Fruit fly (Drosophila melanogaster) whole organism, embryonic: ENCODE data around the gene Pgant35A.

Source experiments
- Blimp-1 ChIP-seq: fragments of 200-800 bp; sonication (Bioruptor generic); optimal IDR thresholded peaks from 3 replicates; lab custom pipeline; 2018; ENCODE audit warnings: missing biosample characterization, missing genetic modification characterization, mild to moderate bottlenecking, moderate library complexity, missing genetic modification reagents
- C15 ChIP-seq: fragments of 200-800 bp; sonication (Bioruptor generic); IDR thresholded peaks from 3 replicates; pipeline ENCODE4 v1.3.6; 2022; ENCODE audit warnings: missing biosample characterization, missing genetic modification characterization
- CG10462 ChIP-seq: fragments of 200-800 bp; sonication (Bioruptor generic); optimal IDR thresholded peaks from 2 replicates; lab custom pipeline; 2016; ENCODE audit warnings: missing biosample characterization, missing genetic modification characterization
- CG10565 ChIP-seq: fragments of 200-800 bp; sonication (Bioruptor generic); optimal IDR thresholded peaks from 3 replicates; lab custom pipeline; 2016; ENCODE audit warnings: missing biosample characterization, mild to moderate bottlenecking, missing genetic modification characterization
- CG10979 ChIP-seq: fragments of 200-800 bp; sonication (Bioruptor generic); optimal IDR thresholded peaks from 2 replicates; lab custom pipeline; 2018; ENCODE audit warnings: missing biosample characterization, mild to moderate bottlenecking, missing genetic modification characterization, moderate library complexity
- CG13287 ChIP-seq: fragments of 200-800 bp; sonication (Bioruptor generic); IDR thresholded peaks from 2 replicates; pipeline ENCODE4 v1.3.6; 2022; ENCODE audit warnings: missing biosample characterization, missing genetic modification characterization; ENCODE audit not compliant: partially characterized antibody
- CG13296 ChIP-seq: fragments of 200-800 bp; sonication (Bioruptor generic); optimal IDR thresholded peaks from 3 replicates; lab custom pipeline; 2018; ENCODE audit warnings: missing biosample characterization, mild to moderate bottlenecking, missing genetic modification characterization
- CG15696 ChIP-seq: fragments of 200-800 bp; sonication (Bioruptor generic); optimal IDR thresholded peaks from 2 replicates; lab custom pipeline; 2019; ENCODE audit warnings: missing biosample characterization, mild to moderate bottlenecking, missing genetic modification characterization, moderate library complexity
- CG1647 ChIP-seq: fragments of 200-800 bp; sonication (Bioruptor generic); optimal IDR thresholded peaks from 3 replicates; lab custom pipeline; 2016; ENCODE audit warnings: missing biosample characterization, missing genetic modification characterization
- CG17568 ChIP-seq: fragments of 200-800 bp; sonication (Bioruptor generic); optimal IDR thresholded peaks from 2 replicates; lab custom pipeline; 2018; ENCODE audit warnings: missing biosample characterization, mild to moderate bottlenecking, missing genetic modification characterization, moderate library complexity
- CG1792 ChIP-seq: fragments of 200-800 bp; sonication (Bioruptor generic); optimal IDR thresholded peaks from 2 replicates; lab custom pipeline; 2016; ENCODE audit warnings: missing biosample characterization, missing genetic modification characterization
- CG2678 ChIP-seq: fragments of 200-800 bp; sonication (Bioruptor generic); optimal IDR thresholded peaks from 3 replicates; lab custom pipeline; 2019; ENCODE audit warnings: missing biosample characterization, mild to moderate bottlenecking, missing genetic modification characterization, moderate library complexity
- CG31224 ChIP-seq: fragments of 200-800 bp; sonication (Bioruptor generic); IDR thresholded peaks from 2 replicates; pipeline ENCODE4 v1.3.6; 2022; ENCODE audit warnings: missing biosample characterization, missing genetic modification characterization
- CG31365 ChIP-seq: fragments of 200-800 bp; sonication (Bioruptor generic); optimal IDR thresholded peaks from 2 replicates; lab custom pipeline; 2018; ENCODE audit warnings: missing biosample characterization, mild to moderate bottlenecking, missing genetic modification characterization
- CG4424 ChIP-seq: fragments of 200-800 bp; sonication (Bioruptor generic); optimal IDR thresholded peaks from 3 replicates; lab custom pipeline; 2016; ENCODE audit warnings: missing biosample characterization, missing genetic modification characterization
- CG4707 ChIP-seq: fragments of 200-800 bp; sonication (Bioruptor generic); optimal IDR thresholded peaks from 2 replicates; lab custom pipeline; 2018; ENCODE audit warnings: missing biosample characterization, mild to moderate bottlenecking, missing genetic modification characterization, moderate library complexity
- CG5180 ChIP-seq: fragments of 200-800 bp; sonication (Bioruptor generic); optimal IDR thresholded peaks from 3 replicates; lab custom pipeline; 2017; ENCODE audit warnings: missing biosample characterization, missing genetic modification characterization, mild to moderate bottlenecking, moderate library complexity, missing genetic modification reagents
- CG6765 ChIP-seq: fragments of 200-800 bp; sonication (Bioruptor generic); optimal IDR thresholded peaks from 3 replicates; lab custom pipeline; 2017; ENCODE audit warnings: missing biosample characterization, mild to moderate bottlenecking, missing genetic modification characterization
- CG8359 ChIP-seq: fragments of 200-800 bp; sonication (Bioruptor generic); optimal IDR thresholded peaks from 2 replicates; lab custom pipeline; 2017; ENCODE audit warnings: missing biosample characterization, mild to moderate bottlenecking, missing genetic modification characterization, borderline replicate concordance
- Dref ChIP-seq: fragments of 200-800 bp; sonication (Bioruptor generic); IDR thresholded peaks from 2 replicates; pipeline ENCODE4 v1.3.6; 2022; ENCODE audit warnings: missing biosample characterization, missing genetic modification characterization
- Drgx ChIP-seq: fragments of 200-800 bp; sonication (Bioruptor generic); IDR thresholded peaks from 2 replicates; pipeline ENCODE4 v1.3.6; 2022; ENCODE audit warnings: missing biosample characterization, missing genetic modification characterization
- Eip74EF ChIP-seq, 2 experiments: fragments of 200-800 bp in 1 of 2; fragments of >200 bp in 1 of 2; sonication (Bioruptor generic) in 1 of 2; optimal IDR thresholded peaks; 2 replicates each; lab custom pipeline; 2017 to 2019; ENCODE audit warnings: missing biosample characterization in 2 of 2, missing genetic modification characterization in 2 of 2, mild to moderate bottlenecking in 1 of 2, moderate library complexity in 1 of 2
- Ets65A ChIP-seq: fragments of 200-800 bp; sonication (Bioruptor generic); peaks from one replicate; lab custom pipeline; 2016; ENCODE audit warnings: missing biosample characterization, missing genetic modification characterization
- GATAe ChIP-seq: fragments of 200-800 bp; sonication (Bioruptor generic); conservative IDR thresholded peaks from 2 replicates; pipeline ENCODE4 v1.3.6; 2022; ENCODE audit warnings: missing biosample characterization, missing genetic modification characterization
- HmgZ ChIP-seq: fragments of 200-800 bp; sonication (Bioruptor generic); optimal IDR thresholded peaks from 2 replicates; lab custom pipeline; 2018; ENCODE audit warnings: missing biosample characterization, mild to moderate bottlenecking, missing genetic modification characterization
- NK7.1 ChIP-seq: fragments of 200-800 bp; sonication (Bioruptor generic); optimal IDR thresholded peaks from 3 replicates; lab custom pipeline; 2016; ENCODE audit warnings: missing biosample characterization, missing genetic modification characterization
- Neu2 ChIP-seq: fragments of 200-800 bp; sonication (Bioruptor generic); optimal IDR thresholded peaks from 3 replicates; lab custom pipeline; 2016; ENCODE audit warnings: missing biosample characterization, missing genetic modification characterization, borderline replicate concordance
- Nf-YC ChIP-seq: fragments of 200-800 bp; optimal IDR thresholded peaks from 3 replicates; lab custom pipeline; 2019; ENCODE audit warnings: missing biosample characterization, mild to moderate bottlenecking, missing genetic modification characterization, moderate library complexity
- Oaz ChIP-seq: fragments of 200-800 bp; sonication (Bioruptor generic); IDR thresholded peaks from 2 replicates; pipeline ENCODE4 v1.3.6; 2022; ENCODE audit warnings: missing biosample characterization, missing genetic modification characterization
- PHDP ChIP-seq: fragments of 200-800 bp; sonication (Bioruptor generic); optimal IDR thresholded peaks from 3 replicates; lab custom pipeline; 2018; ENCODE audit warnings: missing biosample characterization, mild to moderate bottlenecking, missing genetic modification characterization, moderate library complexity
- Sox100B ChIP-seq: fragments of 200-800 bp; sonication (Bioruptor generic); optimal IDR thresholded peaks from 3 replicates; lab custom pipeline; 2018; ENCODE audit warnings: missing biosample characterization, mild to moderate bottlenecking, missing genetic modification characterization
- Stat92E ChIP-seq, 3 experiments: fragments of >200 bp in 2 of 3; fragments of 200-800 bp in 1 of 3; sonication (Bioruptor generic) in 1 of 3; optimal IDR thresholded peaks; 2 replicates each; lab custom pipeline; 2017 to 2019; ENCODE audit warnings: missing biosample characterization in 3 of 3, missing genetic modification characterization in 3 of 3, mild to moderate bottlenecking in 1 of 3, moderate library complexity in 1 of 3
- ase ChIP-seq: fragments of 200-800 bp; sonication (Bioruptor generic); IDR thresholded peaks from 3 replicates; pipeline ENCODE4 v1.3.6; 2022; ENCODE audit warnings: missing biosample characterization, missing genetic modification characterization
- bigmax ChIP-seq: fragments of 200-800 bp; sonication (Bioruptor generic); optimal IDR thresholded peaks from 2 replicates; lab custom pipeline; 2018; ENCODE audit warnings: missing biosample characterization, mild to moderate bottlenecking, missing genetic modification characterization
- cg ChIP-seq: fragments of 200-800 bp; sonication (Bioruptor generic); optimal IDR thresholded peaks from 3 replicates; lab custom pipeline; 2019; ENCODE audit warnings: missing biosample characterization, mild to moderate bottlenecking, missing genetic modification characterization, moderate library complexity
- chm ChIP-seq: fragments of 200-800 bp; sonication (Bioruptor generic); IDR thresholded peaks from 2 replicates; pipeline ENCODE4 v1.3.6; 2022; ENCODE audit warnings: missing biosample characterization, missing genetic modification characterization
- dmrt11E ChIP-seq: fragments of 200-800 bp; sonication (Bioruptor generic); optimal IDR thresholded peaks from 3 replicates; lab custom pipeline; 2018; ENCODE audit warnings: missing biosample characterization, mild to moderate bottlenecking, missing genetic modification characterization, moderate library complexity
- ems ChIP-seq: fragments of 200-800 bp; sonication (Bioruptor generic); optimal IDR thresholded peaks from 3 replicates; lab custom pipeline; 2016; ENCODE audit warnings: missing biosample characterization, missing genetic modification characterization
- gsb-n ChIP-seq: fragments of 200-800 bp; sonication (Bioruptor generic); optimal IDR thresholded peaks from 3 replicates; lab custom pipeline; 2018; ENCODE audit warnings: missing biosample characterization, mild to moderate bottlenecking, missing genetic modification characterization
- ham ChIP-seq: fragments of 200-800 bp; sonication (Bioruptor generic); IDR thresholded peaks from 2 replicates; pipeline ENCODE4 v1.3.6; 2022; ENCODE audit warnings: missing biosample characterization, missing genetic modification characterization
- hb ChIP-seq: fragments of 200-800 bp; sonication (Bioruptor generic); IDR thresholded peaks from 3 replicates; pipeline ENCODE4 v1.3.6; 2022; ENCODE audit warnings: missing biosample characterization, missing genetic modification characterization; ENCODE audit not compliant: partially characterized antibody
- ind ChIP-seq: fragments of 200-800 bp; sonication (Bioruptor generic); optimal IDR thresholded peaks from 3 replicates; lab custom pipeline; 2016; ENCODE audit warnings: missing biosample characterization, missing genetic modification characterization
- jumu ChIP-seq: fragments of 200-800 bp; sonication (Bioruptor generic); optimal IDR thresholded peaks from 3 replicates; lab custom pipeline; 2016; ENCODE audit warnings: missing biosample characterization, missing genetic modification characterization
- knrl ChIP-seq: fragments of 200-800 bp; sonication (Bioruptor generic); IDR thresholded peaks from 3 replicates; pipeline ENCODE4 v1.3.6; 2022; ENCODE audit warnings: missing biosample characterization, missing genetic modification characterization; ENCODE audit not compliant: partially characterized antibody
- lmd ChIP-seq: fragments of 200-800 bp; sonication (Bioruptor generic); IDR thresholded peaks from 2 replicates; pipeline ENCODE4 v1.3.6; 2022; ENCODE audit warnings: missing biosample characterization, missing genetic modification characterization
- pita ChIP-seq: fragments of 200-800 bp; sonication (Bioruptor generic); optimal IDR thresholded peaks from 2 replicates; lab custom pipeline; 2017; ENCODE audit warnings: missing biosample characterization, mild to moderate bottlenecking, missing genetic modification characterization
- sens ChIP-seq: fragments of 200-800 bp; sonication (Bioruptor generic); peaks from one replicate; lab custom pipeline; 2016; ENCODE audit warnings: missing biosample characterization, missing genetic modification characterization
- tin ChIP-seq: fragments of 200-800 bp; sonication (Bioruptor generic); optimal IDR thresholded peaks from 3 replicates; lab custom pipeline; 2016; ENCODE audit warnings: missing biosample characterization, missing genetic modification characterization
- tll ChIP-seq, 2 experiments: fragments of 200-800 bp in 1 of 2; fragments of >200 bp in 1 of 2; sonication (Bioruptor generic) in 1 of 2; optimal IDR thresholded peaks; 2 replicates each; lab custom pipeline; 2017 to 2019; ENCODE audit warnings: missing biosample characterization in 2 of 2, missing genetic modification characterization in 2 of 2, mild to moderate bottlenecking in 1 of 2, moderate library complexity in 1 of 2
- vfl ChIP-seq: fragments of 200-800 bp; sonication (Bioruptor generic); optimal IDR thresholded peaks from 2 replicates; lab custom pipeline; 2016; ENCODE audit warnings: missing biosample characterization, missing genetic modification characterization
- z ChIP-seq: fragments of 200-800 bp; sonication (Bioruptor generic); IDR thresholded peaks from 3 replicates; pipeline ENCODE4 v1.3.6; 2022; ENCODE audit warnings: missing biosample characterization, missing genetic modification characterization

Gene Pgant35A

dm6 chr2L:14410331-14410730 lies 51.3 kb downstream of the Pgant35A start (continued):
- TF ChIP-seq knrl (GFP tag; lab: Robert Waterston, UW), result no peak
- TF ChIP-seq Stat92E (GFP tag; optimal IDR thresholded peaks at IDR 0.05; lab: Kevin White, UChicago), result no peak
- TF ChIP-seq CG10565 (GFP tag; lab: Kevin White, UChicago), result no peak
- no peak for TF ChIP-seq Oaz (GFP tag; lab: Robert Waterston, UW)
- no peak for TF ChIP-seq ham (GFP tag; lab: Robert Waterston, UW)
- peak; percentile 18; the same call in 1 of the 2 replicates for TF ChIP-seq CG13287 (GFP tag; lab: Robert Waterston, UW)
- no peak for TF ChIP-seq Sox100B
- peak; percentile 29 for TF ChIP-seq CG31365 (tag; lab: Kevin White, UChicago)
- TF ChIP-seq C15 (GFP tag; lab: Robert Waterston, UW), result no peak
- no peak for TF ChIP-seq ase (GFP tag; lab: Robert Waterston, UW)
- TF ChIP-seq pita (GFP tag; lab: Kevin White, UChicago), result no peak
- no peak for TF ChIP-seq hb (GFP tag; lab: Robert Waterston, UW)
- TF ChIP-seq Nf-YC (tag; lab: Kevin White, UChicago), result peak; percentile 99
- no peak for TF ChIP-seq GATAe
- TF ChIP-seq CG4424, result no peak
- TF ChIP-seq HmgZ (tag; lab: Kevin White, UChicago), result no peak
- no peak for TF ChIP-seq CG6765 (GFP tag; lab: Kevin White, UChicago)
- TF ChIP-seq CG4707 (GFP tag; lab: Kevin White, UChicago), result no peak
- TF ChIP-seq z, result 0 out of 3 replicates have a peak, but pooled peaks have one; percentile 57
- TF ChIP-seq CG1792 (GFP tag; lab: Kevin White, UChicago), result no peak
- no peak for TF ChIP-seq CG1647 (GFP tag; lab: Kevin White, UChicago)
- TF ChIP-seq CG2678 (tag; lab: Kevin White, UChicago), result no peak
- no peak for TF ChIP-seq NK7.1 (GFP tag; lab: Kevin White, UChicago)
- no peak for TF ChIP-seq jumu (GFP tag; lab: Kevin White, UChicago)
- no peak for TF ChIP-seq dmrt11E
- peak; percentile 98 for TF ChIP-seq cg (GFP tag; lab: Kevin White, UChicago)
- no peak for TF ChIP-seq bigmax (GFP tag; lab: Kevin White, UChicago)
- no peak for TF ChIP-seq CG5180 (GFP tag; lab: Kevin White, UChicago)
- TF ChIP-seq chm, result peak; percentile 65
- no peak for TF ChIP-seq CG13296 (GFP tag; lab: Kevin White, UChicago)
- no peak for TF ChIP-seq Drgx
- TF ChIP-seq Dref (GFP tag; lab: Robert Waterston, UW), result no peak
- no peak for TF ChIP-seq CG10462 (GFP tag; lab: Kevin White, UChicago)
- no peak for TF ChIP-seq vfl (GFP tag; lab: Kevin White, UChicago)
- TF ChIP-seq PHDP (tag; lab: Kevin White, UChicago), result no peak
- TF ChIP-seq Blimp-1 (GFP tag; lab: Kevin White, UChicago), result no peak
- no peak for TF ChIP-seq lmd
- no peak for TF ChIP-seq CG31224 (GFP tag; lab: Robert Waterston, UW)
- no peak for TF ChIP-seq tin (GFP tag; lab: Kevin White, UChicago)
- no peak for TF ChIP-seq CG10979
- no peak for TF ChIP-seq ind (GFP tag; lab: Kevin White, UChicago)
- peak; percentile 41 for TF ChIP-seq sens (GFP tag; lab: Kevin White, UChicago)
- peak; percentile 11 for TF ChIP-seq gsb-n (tag; lab: Kevin White, UChicago)
- TF ChIP-seq CG17568 (GFP tag; lab: Kevin White, UChicago), result no peak
- no peak for TF ChIP-seq Ets65A (GFP tag; lab: Kevin White, UChicago)
- no peak for TF ChIP-seq Eip74EF (GFP tag; optimal IDR thresholded peaks at IDR 0.05; lab: Kevin White, UChicago)
- TF ChIP-seq tll (GFP tag; optimal IDR thresholded peaks at IDR 0.05; lab: Kevin White, UChicago), result no peak
- TF ChIP-seq CG15696 (tag; lab: Kevin White, UChicago), result no peak
- no peak for TF ChIP-seq ems
- TF ChIP-seq Neu2 (GFP tag; lab: Kevin White, UChicago), result no peak
- TF ChIP-seq CG8359, result no peak
